Worm (Caenorhabditis elegans) whole organism, L2 larva: ENCODE data around the gene Y57G11C.48.
"Not testable (repeated sequence)": the region's sequence is repeated elsewhere in the genome, so short reads cannot be mapped to it uniquely, and the experiment has no call there.

Source experiments
- dmd-4 ChIP-seq: sonication (generic microtip); optimal IDR thresholded peaks from 2 replicates; lab custom pipeline; 2017; ENCODE audit warnings: missing biosample characterization, missing genetic modification characterization
- fos-1 ChIP-seq: fragments of 150-350 bp; optimal IDR thresholded peaks from 2 replicates; lab custom pipeline; 2014; ENCODE audit warnings: missing biosample characterization, missing genetic modification characterization
- lin-11 ChIP-seq: fragments of 150-350 bp; sonication (generic microtip); optimal IDR thresholded peaks from 2 replicates; lab custom pipeline; 2014; ENCODE audit warnings: missing biosample characterization, missing genetic modification characterization, inconsistent platforms, mixed read lengths
- lin-13 ChIP-seq: fragments of 150-350 bp; optimal IDR thresholded peaks from 2 replicates; lab custom pipeline; 2014; ENCODE audit warnings: missing biosample characterization, missing genetic modification reagents, missing genetic modification characterization
- lin-39 ChIP-seq: fragments of 150-350 bp; optimal IDR thresholded peaks from 2 replicates; lab custom pipeline; 2014; ENCODE audit warnings: missing biosample characterization, missing genetic modification reagents, missing genetic modification characterization
- mdl-1 ChIP-seq, 2 experiments: fragments of 150-350 bp in 1 of 2; sonication (generic microtip) in 1 of 2; optimal IDR thresholded peaks; 2 replicates each; lab custom pipeline; 2017; ENCODE audit warnings: missing biosample characterization in 2 of 2, missing genetic modification characterization in 2 of 2
- nhr-11 ChIP-seq: fragments of 150-350 bp; optimal IDR thresholded peaks from 2 replicates; lab custom pipeline; 2014; ENCODE audit warnings: missing biosample characterization, missing genetic modification characterization
- nhr-12 ChIP-seq: fragments of 150-350 bp; optimal IDR thresholded peaks from 2 replicates; lab custom pipeline; 2014; ENCODE audit warnings: missing biosample characterization, missing genetic modification characterization
- nhr-77 ChIP-seq: fragments of 150-350 bp; optimal IDR thresholded peaks from 2 replicates; lab custom pipeline; 2014; ENCODE audit warnings: missing biosample characterization, missing genetic modification characterization
- snpc-4 ChIP-seq: fragments of 150-350 bp; optimal IDR thresholded peaks from 2 replicates; lab custom pipeline; 2014; ENCODE audit warnings: missing biosample characterization, missing genetic modification characterization

DNA sequence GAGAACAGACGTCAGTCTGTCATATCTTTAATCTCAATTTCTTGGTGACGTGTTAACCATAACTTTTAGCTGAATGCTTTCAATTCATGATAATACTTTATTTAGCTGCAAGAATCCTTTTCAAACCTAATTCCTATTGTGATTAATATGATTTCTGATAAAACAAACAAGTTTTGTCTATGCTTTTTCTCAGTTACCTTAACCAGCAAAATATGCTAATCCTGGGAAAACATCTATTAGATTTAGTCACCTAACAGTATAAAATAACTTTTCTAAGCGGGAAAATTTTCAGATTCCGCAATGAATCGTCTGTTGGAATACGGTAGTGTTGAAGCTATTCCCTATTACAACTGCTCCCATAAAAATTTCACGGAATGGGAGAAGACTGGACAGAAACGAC lies 5.5 kb downstream of the Y57G11C.48 start, which contains the start of gene Y57G11C.30:
- TF ChIP-seq nhr-77 (tag; lab: Kevin White, UChicago); lin-39; nhr-11 (tag; lab: Kevin White, UChicago); nhr-12 (tag; lab: Kevin White, UChicago); fos-1 (tag; lab: Kevin White, UChicago); lin-11 (tag; lab: Kevin White, UChicago); snpc-4 (tag; lab: Kevin White, UChicago); dmd-4 (tag; lab: Kevin White, UChicago); lin-13 (GFP tag; lab: Kevin White, UChicago); mdl-1 (tag; optimal IDR thresholded peaks at IDR 0.05; lab: Kevin White, UChicago): not testable (repeated sequence)
